Worm (Caenorhabditis elegans) whole organism, L1 larva: ENCODE measurements around the gene F42E11.3.

ENCODE experiments used
- C16A3.4 ChIP-seq: fragments of 150-350 bp; optimal IDR thresholded peaks from 2 replicates; lab custom pipeline; 2014; ENCODE audit warnings: missing biosample characterization, missing genetic modification characterization
- C34B4.2 ChIP-seq: sonication (generic microtip); optimal IDR thresholded peaks from 2 replicates; lab custom pipeline; 2017; ENCODE audit warnings: mild to moderate bottlenecking, missing genetic modification characterization, missing compliant biosample characterization
- ceh-8 ChIP-seq: fragments of 200-800 bp; sonication (Bioruptor generic); optimal IDR thresholded peaks from 2 replicates; lab custom pipeline; 2018; ENCODE audit warnings: mild to moderate bottlenecking, missing genetic modification characterization, moderate library complexity, missing compliant biosample characterization
- ceh-88 ChIP-seq: fragments of 200-800 bp; sonication (Bioruptor generic); IDR thresholded peaks from 2 replicates; pipeline ENCODE4 v1.3.6; 2022; ENCODE audit warnings: missing genetic modification characterization, missing compliant biosample characterization
- dpl-1 ChIP-seq, 3 experiments: fragments of 150-350 bp in 2 of 3; sonication (generic microtip) in 1 of 3; optimal IDR thresholded peaks; 2 replicates each; lab custom pipeline; 2014 to 2017; ENCODE audit warnings: missing biosample characterization in 3 of 3, missing genetic modification characterization in 3 of 3, missing genetic modification reagents in 3 of 3
- dsc-1 ChIP-seq: sonication (generic microtip); optimal IDR thresholded peaks from 2 replicates; lab custom pipeline; 2016; ENCODE audit warnings: mild to moderate bottlenecking, missing genetic modification characterization, missing compliant biosample characterization
- egl-13 ChIP-seq: sonication (generic microtip); optimal IDR thresholded peaks from 2 replicates; lab custom pipeline; 2016; ENCODE audit warnings: missing genotype, missing genetic modification reagents, missing genetic modification characterization, missing compliant biosample characterization
- elt-2 ChIP-seq: sonication (generic microtip); optimal IDR thresholded peaks from 2 replicates; lab custom pipeline; 2016; ENCODE audit warnings: missing genetic modification characterization, mild to moderate bottlenecking, inconsistent platforms, missing compliant biosample characterization, missing genetic modification reagents
- fos-1 ChIP-seq: fragments of 150-350 bp; optimal IDR thresholded peaks from 2 replicates; lab custom pipeline; 2014; ENCODE audit warnings: missing biosample characterization, missing genetic modification characterization
- grh-1 ChIP-seq: fragments of 200-800 bp; sonication (Bioruptor generic); IDR thresholded peaks from 2 replicates; pipeline ENCODE4 v1.3.6; 2022; ENCODE audit warnings: missing genetic modification reagents, missing genetic modification characterization, missing compliant biosample characterization
- hlh-17 ChIP-seq: fragments of 200-800 bp; sonication (Bioruptor generic); optimal IDR thresholded peaks from 2 replicates; lab custom pipeline; 2018; ENCODE audit warnings: missing genetic modification characterization, mild to moderate bottlenecking, missing compliant biosample characterization, moderate library complexity, borderline replicate concordance
- isw-1 ChIP-seq: fragments of 200-800 bp; sonication (Bioruptor generic); IDR thresholded peaks from 2 replicates; pipeline ENCODE4 v1.3.6; 2022; ENCODE audit warnings: missing genetic modification characterization, missing compliant biosample characterization
- jun-1 ChIP-seq: fragments of 150-350 bp; optimal IDR thresholded peaks from 2 replicates; lab custom pipeline; 2014; ENCODE audit warnings: missing biosample characterization, missing genetic modification reagents, missing genetic modification characterization
- lin-13 ChIP-seq: fragments of 150-350 bp; optimal IDR thresholded peaks from 2 replicates; lab custom pipeline; 2014; ENCODE audit warnings: missing biosample characterization, missing genetic modification reagents, missing genetic modification characterization
- lin-14 ChIP-seq: fragments of 200-800 bp; sonication (Bioruptor generic); optimal IDR thresholded peaks from 2 replicates; lab custom pipeline; 2018; ENCODE audit warnings: mild to moderate bottlenecking, missing genetic modification characterization, moderate library complexity, missing compliant biosample characterization
- lin-35 ChIP-seq, 2 experiments: fragments of 150-350 bp; optimal IDR thresholded peaks; 2 replicates each; lab custom pipeline; 2014; ENCODE audit warnings: missing biosample characterization in 2 of 2, missing genetic modification characterization in 2 of 2, missing genetic modification reagents in 2 of 2
- lin-39 ChIP-seq: fragments of 150-350 bp; optimal IDR thresholded peaks from 2 replicates; lab custom pipeline; 2014; ENCODE audit warnings: missing biosample characterization, missing genetic modification reagents, missing genetic modification characterization
- mab-9 ChIP-seq: fragments of 200-800 bp; sonication (Bioruptor generic); IDR thresholded peaks from 2 replicates; pipeline ENCODE4 v1.3.6; 2022; ENCODE audit warnings: missing genetic modification reagents, missing genetic modification characterization, missing compliant biosample characterization
- mdl-1 ChIP-seq, 2 experiments: fragments of 150-350 bp; optimal IDR thresholded peaks; 2 replicates each; lab custom pipeline; 2014 to 2017; ENCODE audit warnings: missing biosample characterization in 2 of 2, missing genetic modification characterization in 2 of 2, inconsistent platforms in 1 of 2
- mef-2 ChIP-seq: fragments of 150-350 bp; optimal IDR thresholded peaks from 2 replicates; lab custom pipeline; 2014; ENCODE audit warnings: missing biosample characterization, missing genetic modification characterization
- nhr-19 ChIP-seq: fragments of 200-800 bp; sonication (Bioruptor generic); conservative IDR thresholded peaks from 2 replicates; pipeline ENCODE4 v1.3.6; 2022; ENCODE audit warnings: missing genetic modification characterization, missing compliant biosample characterization
- nhr-237 ChIP-seq: fragments of 150-350 bp; optimal IDR thresholded peaks from 2 replicates; lab custom pipeline; 2014; ENCODE audit warnings: missing biosample characterization, missing genetic modification characterization
- nhr-28 ChIP-seq: fragments of 150-350 bp; optimal IDR thresholded peaks from 2 replicates; lab custom pipeline; 2014; ENCODE audit warnings: missing biosample characterization, missing genetic modification characterization
- nhr-47 ChIP-seq: sonication (generic microtip); optimal IDR thresholded peaks from 2 replicates; lab custom pipeline; 2016; ENCODE audit warnings: mild to moderate bottlenecking, missing genetic modification characterization, moderate library complexity, missing compliant biosample characterization
- nhr-77 ChIP-seq: fragments of 150-350 bp; optimal IDR thresholded peaks from 2 replicates; lab custom pipeline; 2014; ENCODE audit warnings: missing biosample characterization, missing genetic modification characterization
- skn-1 ChIP-seq: fragments of 150-350 bp; optimal IDR thresholded peaks from 2 replicates; lab custom pipeline; 2014; ENCODE audit warnings: missing biosample characterization, missing genetic modification characterization
- snpc-4 ChIP-seq: fragments of 150-350 bp; optimal IDR thresholded peaks from 2 replicates; lab custom pipeline; 2014; ENCODE audit warnings: missing biosample characterization, missing genetic modification characterization
- snu-23 ChIP-seq: sonication (generic microtip); optimal IDR thresholded peaks from 2 replicates; lab custom pipeline; 2016; ENCODE audit warnings: missing genetic modification characterization, missing compliant biosample characterization
- sptf-1 ChIP-seq: fragments of 150-350 bp; optimal IDR thresholded peaks from 2 replicates; lab custom pipeline; 2014; ENCODE audit warnings: missing biosample characterization, missing genetic modification characterization
- tbx-2 ChIP-seq: sonication (generic microtip); optimal IDR thresholded peaks from 2 replicates; lab custom pipeline; 2016; ENCODE audit warnings: missing genetic modification characterization, missing compliant biosample characterization
- tlp-1 ChIP-seq: fragments of 150-350 bp; optimal IDR thresholded peaks from 2 replicates; lab custom pipeline; 2014; ENCODE audit warnings: missing biosample characterization, missing genetic modification characterization
- unc-130 ChIP-seq: fragments of 150-350 bp; optimal IDR thresholded peaks from 2 replicates; lab custom pipeline; 2017; ENCODE audit warnings: missing biosample characterization, missing genetic modification characterization, inconsistent platforms
- unc-62 ChIP-seq: fragments of 150-350 bp; optimal IDR thresholded peaks from 2 replicates; lab custom pipeline; 2014; ENCODE audit warnings: missing biosample characterization, missing genetic modification reagents, missing genetic modification characterization
- unc-98 ChIP-seq: fragments of 200-800 bp; sonication (Bioruptor generic); IDR thresholded peaks from 2 replicates; pipeline ENCODE4 v1.3.6; 2022; ENCODE audit warnings: missing genetic modification characterization, missing compliant biosample characterization
- vab-15 ChIP-seq: sonication (generic microtip); optimal IDR thresholded peaks from 2 replicates; lab custom pipeline; 2017; ENCODE audit warnings: missing genotype, mild to moderate bottlenecking, missing genetic modification characterization, missing compliant biosample characterization
- xbp-1 ChIP-seq: sonication (generic microtip); optimal IDR thresholded peaks from 2 replicates; lab custom pipeline; 2016; ENCODE audit warnings: missing genetic modification characterization, missing compliant biosample characterization
- zip-4 ChIP-seq: fragments of 200-800 bp; sonication (Bioruptor generic); optimal IDR thresholded peaks from 2 replicates; lab custom pipeline; 2018; ENCODE audit warnings: mild to moderate bottlenecking, missing genetic modification characterization, moderate library complexity, missing compliant biosample characterization

The F42E11.3 gene

DNA sequence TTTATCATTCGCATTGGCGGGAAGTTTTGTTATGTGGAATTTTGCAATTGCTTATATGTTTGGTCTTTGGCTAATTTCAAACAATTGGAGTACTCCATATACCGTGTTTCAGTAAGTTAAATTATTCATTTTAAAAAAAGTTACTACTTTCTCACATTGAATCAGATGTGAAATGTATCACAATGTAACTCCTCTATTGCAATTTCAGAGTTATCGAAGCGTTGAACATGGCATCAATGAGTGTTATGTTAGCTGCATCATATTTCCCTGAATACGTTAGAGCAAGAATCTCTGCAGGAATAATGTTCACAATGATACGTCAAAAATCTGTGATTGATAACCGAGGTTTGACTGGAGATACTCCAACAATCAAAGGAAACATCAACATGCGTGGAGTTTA, 19.6 kb downstream of the F42E11.3 start:
- no peak for TF ChIP-seq snu-23 (GFP tag; lab: Kevin White, UChicago)
- TF ChIP-seq ceh-88 (GFP tag; lab: Robert Waterston, UW): no peak
- no peak for TF ChIP-seq unc-62 (GFP tag; lab: Kevin White, UChicago)
- no peak for TF ChIP-seq mdl-1 (tag; optimal IDR thresholded peaks at IDR 0.05; lab: Kevin White, UChicago)
- TF ChIP-seq lin-35 (GFP tag; optimal IDR thresholded peaks at IDR 0.05; lab: Kevin White, UChicago): no peak
- no peak for TF ChIP-seq nhr-19 (GFP tag; lab: Robert Waterston, UW)
- TF ChIP-seq lin-39: no peak
- no peak for TF ChIP-seq dsc-1 (tag; lab: Kevin White, UChicago)
- TF ChIP-seq mef-2 (tag; lab: Kevin White, UChicago): no peak

DNA sequence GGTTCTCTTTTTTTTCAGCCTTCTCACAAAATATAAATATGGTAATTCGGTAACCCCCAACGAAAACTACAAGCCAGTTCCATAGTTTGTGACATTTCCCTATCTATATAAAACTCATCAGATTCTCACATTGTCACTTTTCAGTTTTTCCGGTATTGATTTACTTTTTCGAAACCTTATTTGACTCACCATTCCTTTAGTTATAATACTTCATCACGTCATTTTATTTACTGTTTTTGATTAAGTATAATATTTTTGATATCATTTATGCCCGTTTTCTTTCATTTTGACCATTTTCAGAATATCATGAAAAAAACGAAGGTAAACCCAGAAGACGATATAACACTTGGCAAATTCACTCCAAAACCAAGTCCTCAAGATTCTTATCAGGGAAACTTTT, 23.6 kb downstream of the F42E11.3 start, which contains the start of gene pgp-3:
Gene pgp-3 (plus strand): TSS at position 301 of the 400 bp plus-strand sequence.
- TF ChIP-seq fos-1 (tag; lab: Kevin White, UChicago): no peak
- TF ChIP-seq sptf-1 (tag; lab: Kevin White, UChicago): no peak
- no peak for TF ChIP-seq xbp-1
- TF ChIP-seq nhr-237 (tag; lab: Kevin White, UChicago): no peak
- no peak for TF ChIP-seq hlh-17 (GFP tag; lab: Kevin White, UChicago)

DNA sequence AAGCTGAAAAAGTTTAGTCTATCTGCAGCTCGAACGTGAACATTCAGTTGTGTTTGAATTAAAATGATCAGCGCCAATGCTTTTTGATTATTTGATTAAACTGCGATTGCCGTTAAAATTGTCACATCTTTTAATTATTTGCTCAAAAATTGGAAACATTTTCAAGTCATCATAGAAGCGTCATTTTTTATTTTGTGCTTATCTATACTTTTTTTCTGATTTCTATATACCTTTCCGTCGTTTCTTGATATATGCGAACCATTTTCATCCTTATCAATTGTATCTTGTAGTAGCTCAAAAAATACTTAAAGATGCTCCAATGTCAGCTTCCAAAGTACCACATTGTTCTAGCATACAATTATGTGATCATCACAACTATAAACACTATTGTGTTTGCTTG, 24.1 kb downstream of the F42E11.3 start:
- peak; percentile 71 for TF ChIP-seq elt-2 (tag; lab: Kevin White, UChicago)
- TF ChIP-seq C34B4.2 (tag; lab: Kevin White, UChicago): no peak

ce11 chrX:11346155-11346554, 29.3 kb downstream of the F42E11.3 start, which contains the start of gene oct-2:
oct-2 (plus strand) TSS chrX:11346455.
- no peak for TF ChIP-seq mab-9 (GFP tag; lab: Robert Waterston, UW)
- TF ChIP-seq mef-2 (tag; lab: Kevin White, UChicago): no peak
- TF ChIP-seq nhr-77 (tag; lab: Kevin White, UChicago): no peak
- TF ChIP-seq C16A3.4 (tag; lab: Kevin White, UChicago): no peak
- no peak for TF ChIP-seq elt-2 (tag; lab: Kevin White, UChicago)
- no peak for TF ChIP-seq tlp-1
- no peak for TF ChIP-seq unc-130 (tag; lab: Kevin White, UChicago)
- no peak for TF ChIP-seq jun-1 (tag; lab: Kevin White, UChicago)
- no peak for TF ChIP-seq vab-15 (tag; lab: Kevin White, UChicago)
- TF ChIP-seq dpl-1 (GFP tag; optimal IDR thresholded peaks at IDR 0.05; lab: Kevin White, UChicago): no peak

DNA sequence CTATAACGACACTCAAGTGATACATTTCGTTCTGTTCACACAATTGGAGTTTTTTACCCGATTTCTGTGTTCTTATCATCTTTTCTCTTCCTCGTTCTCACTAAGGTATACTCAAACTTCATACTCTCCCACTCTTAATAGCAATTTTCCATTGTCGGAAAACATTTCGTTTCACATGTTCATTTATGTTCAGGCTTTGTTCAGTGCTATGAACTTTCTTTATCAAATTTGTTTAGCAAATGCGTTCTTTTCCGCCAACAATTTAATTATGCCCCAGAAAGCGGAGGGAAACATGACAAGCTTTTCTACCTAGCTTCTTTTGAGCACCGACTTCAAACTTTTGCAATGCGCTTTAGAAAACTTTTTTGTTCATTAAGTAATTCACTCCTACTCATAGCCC, 29.9 kb downstream of the F42E11.3 start:
- TF ChIP-seq ceh-8 (GFP tag; lab: Kevin White, UChicago): no peak
- TF ChIP-seq isw-1 (GFP tag; lab: Robert Waterston, UW): no peak
- TF ChIP-seq nhr-47 (tag; lab: Kevin White, UChicago): no peak
- no peak for TF ChIP-seq grh-1 (GFP tag; lab: Robert Waterston, UW)
- TF ChIP-seq egl-13 (tag; lab: Kevin White, UChicago): no peak
- TF ChIP-seq snpc-4 (tag; lab: Kevin White, UChicago): no peak
- TF ChIP-seq lin-14: no peak
- no peak for TF ChIP-seq nhr-28 (tag; lab: Kevin White, UChicago)
- TF ChIP-seq sptf-1 (tag; lab: Kevin White, UChicago): no peak
- no peak for TF ChIP-seq lin-13 (GFP tag; lab: Kevin White, UChicago)
- TF ChIP-seq unc-98 (GFP tag; lab: Robert Waterston, UW): no peak
- no peak for TF ChIP-seq zip-4 (GFP tag; lab: Kevin White, UChicago)
- no peak for TF ChIP-seq mab-9 (GFP tag; lab: Robert Waterston, UW)
- no peak for TF ChIP-seq C16A3.4 (tag; lab: Kevin White, UChicago)
- no peak for TF ChIP-seq tbx-2
- TF ChIP-seq skn-1: no peak
